Fruit fly (Drosophila melanogaster) whole organism, pupa: ENCODE measurements around the gene sav.

Experiments used
- CG10348 ChIP-seq: fragments of 200-800 bp; sonication (Bioruptor generic); IDR thresholded peaks from 2 replicates; pipeline ENCODE4 v1.3.6; 2022; ENCODE audit warnings: missing biosample characterization, missing genetic modification characterization
- CG13204 ChIP-seq: fragments of 200-800 bp; sonication (Bioruptor generic); optimal IDR thresholded peaks from 2 replicates; lab custom pipeline; 2018; ENCODE audit warnings: missing biosample characterization, mild to moderate bottlenecking, missing genetic modification characterization, moderate library complexity
- CG34367 ChIP-seq: fragments of 200-800 bp; sonication (Bioruptor generic); optimal IDR thresholded peaks from 2 replicates; lab custom pipeline; 2018; ENCODE audit warnings: missing biosample characterization, mild to moderate bottlenecking, missing genetic modification characterization
- CG4496 ChIP-seq: fragments of 200-800 bp; sonication (Bioruptor generic); IDR thresholded peaks from 3 replicates; pipeline ENCODE4 v1.3.6; 2022; ENCODE audit warnings: missing biosample characterization, missing genetic modification characterization
- CG9948 ChIP-seq: fragments of 200-800 bp; sonication (Bioruptor generic); optimal IDR thresholded peaks from 2 replicates; lab custom pipeline; 2018; ENCODE audit warnings: missing biosample characterization, mild to moderate bottlenecking, missing genetic modification characterization, moderate library complexity
- D1 ChIP-seq: fragments of 200-800 bp; sonication (Bioruptor generic); optimal IDR thresholded peaks from 2 replicates; lab custom pipeline; 2018; ENCODE audit warnings: missing biosample characterization, mild to moderate bottlenecking, missing genetic modification characterization, moderate library complexity
- EcR ChIP-seq: fragments of 200-800 bp; sonication (Bioruptor generic); optimal IDR thresholded peaks from 3 replicates; lab custom pipeline; 2019; ENCODE audit warnings: missing biosample characterization, missing genetic modification characterization, mild to moderate bottlenecking, moderate library complexity, missing genetic modification reagents
- gl ChIP-seq: fragments of 200-800 bp; sonication (Bioruptor generic); optimal IDR thresholded peaks from 2 replicates; lab custom pipeline; 2018; ENCODE audit warnings: missing biosample characterization, mild to moderate bottlenecking, missing genetic modification characterization

DNA sequence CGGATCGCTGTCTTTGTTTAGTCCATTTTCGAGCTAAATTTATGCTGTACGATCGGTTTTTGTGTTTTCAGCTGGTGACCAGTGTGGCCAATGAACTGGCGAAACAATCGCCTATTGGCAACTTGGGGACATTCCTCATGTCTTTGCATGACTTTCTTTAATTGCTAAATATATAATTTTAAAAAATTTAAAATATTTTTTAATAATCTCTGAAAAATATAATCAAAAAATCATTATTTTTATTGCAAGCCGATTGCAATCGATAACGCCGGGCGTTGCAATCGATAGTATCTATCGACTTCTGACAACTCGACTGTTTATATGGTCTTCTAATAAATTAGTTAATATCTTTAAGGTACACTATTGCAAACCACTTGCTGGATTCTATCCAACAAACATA, at the start of gene sav, which contains the start of gene Ublcp1:
- no peak for TF ChIP-seq EcR (GFP tag; lab: Kevin White, UChicago)
- no peak for TF ChIP-seq CG4496 (GFP tag; lab: Robert Waterston, UW)
- no peak for TF ChIP-seq CG9948 (tag; lab: Kevin White, UChicago)
- TF ChIP-seq gl (tag; lab: Kevin White, UChicago), result no peak
- no peak for TF ChIP-seq CG10348 (GFP tag; lab: Robert Waterston, UW)
- TF ChIP-seq D1 (tag; lab: Kevin White, UChicago), result no peak
- no peak for TF ChIP-seq CG34367
- TF ChIP-seq CG13204, result no peak
